Fruit fly (Drosophila melanogaster) whole organism, embryonic: Measurements from ENCODE around the gene PGRP-LF.
A peak's percentile ranks its signal among the peaks of the same experiment; 100 is the strongest.

Source experiments
- Ada2b ChIP-seq: fragments of 200-800 bp; sonication (Bioruptor generic); IDR thresholded peaks from 2 replicates; pipeline ENCODE4 v1.3.6; 2022; ENCODE audit warnings: missing biosample characterization, missing genetic modification characterization
- Adf1 ChIP-seq: fragments of 200-800 bp; sonication (Bioruptor generic); IDR thresholded peaks from 2 replicates; pipeline ENCODE4 v1.3.6; 2022; ENCODE audit warnings: missing biosample characterization, missing genetic modification characterization
- CG11398 ChIP-seq: fragments of 200-800 bp; sonication (Bioruptor generic); optimal IDR thresholded peaks from 2 replicates; lab custom pipeline; 2016; ENCODE audit warnings: missing biosample characterization, missing genetic modification characterization
- CG13287 ChIP-seq: fragments of 200-800 bp; sonication (Bioruptor generic); IDR thresholded peaks from 2 replicates; pipeline ENCODE4 v1.3.6; 2022; ENCODE audit warnings: missing biosample characterization, missing genetic modification characterization; ENCODE audit not compliant: partially characterized antibody
- CG13296 ChIP-seq: fragments of 200-800 bp; sonication (Bioruptor generic); optimal IDR thresholded peaks from 3 replicates; lab custom pipeline; 2018; ENCODE audit warnings: missing biosample characterization, mild to moderate bottlenecking, missing genetic modification characterization
- CG14050 ChIP-seq: fragments of 200-800 bp; sonication (Bioruptor generic); IDR thresholded peaks from 3 replicates; pipeline ENCODE4 v1.3.6; 2022; ENCODE audit warnings: missing biosample characterization, missing genetic modification characterization
- CG17385 ChIP-seq: fragments of 200-800 bp; sonication (Bioruptor generic); optimal IDR thresholded peaks from 3 replicates; lab custom pipeline; 2018; ENCODE audit warnings: missing biosample characterization, mild to moderate bottlenecking, missing genetic modification characterization
- CG2116 ChIP-seq: fragments of 200-800 bp; sonication (Bioruptor generic); optimal IDR thresholded peaks from 3 replicates; lab custom pipeline; 2018; ENCODE audit warnings: missing biosample characterization, mild to moderate bottlenecking, missing genetic modification characterization
- CG2129 ChIP-seq: fragments of 200-800 bp; sonication (Bioruptor generic); IDR thresholded peaks from 2 replicates; pipeline ENCODE4 v1.3.6; 2022; ENCODE audit warnings: missing biosample characterization, missing genetic modification characterization; ENCODE audit not compliant: partially characterized antibody
- CG30403 ChIP-seq: fragments of 200-800 bp; sonication (Bioruptor generic); optimal IDR thresholded peaks from 3 replicates; lab custom pipeline; 2016; ENCODE audit warnings: missing biosample characterization, missing genetic modification characterization
- CG3065 ChIP-seq: fragments of 200-800 bp; sonication (Bioruptor generic); optimal IDR thresholded peaks from 2 replicates; lab custom pipeline; 2016; ENCODE audit warnings: missing biosample characterization, missing genetic modification characterization
- CG33213 ChIP-seq: fragments of 200-800 bp; sonication (Bioruptor generic); optimal IDR thresholded peaks from 3 replicates; lab custom pipeline; 2016; ENCODE audit warnings: missing biosample characterization, missing genetic modification characterization
- CG34224 ChIP-seq: fragments of 200-800 bp; sonication (Bioruptor generic); IDR thresholded peaks from 3 replicates; pipeline ENCODE4 v1.3.6; 2022; ENCODE audit warnings: missing biosample characterization, missing genetic modification characterization; ENCODE audit not compliant: partially characterized antibody
- CG4360 ChIP-seq: fragments of 200-800 bp; sonication (Bioruptor generic); IDR thresholded peaks from 2 replicates; pipeline ENCODE4 v1.3.6; 2022; ENCODE audit warnings: missing biosample characterization, missing genetic modification characterization
- CG4730 ChIP-seq: fragments of 200-800 bp; sonication (Bioruptor generic); IDR thresholded peaks from 2 replicates; pipeline ENCODE4 v1.3.6; 2022; ENCODE audit warnings: missing biosample characterization, missing genetic modification characterization
- CG7372 ChIP-seq: fragments of 200-800 bp; sonication (Bioruptor generic); IDR thresholded peaks from 2 replicates; pipeline ENCODE4 v1.3.6; 2022; ENCODE audit warnings: missing biosample characterization, missing genetic modification characterization
- CG7556 ChIP-seq: fragments of 200-800 bp; sonication (Bioruptor generic); optimal IDR thresholded peaks from 2 replicates; lab custom pipeline; 2017; ENCODE audit warnings: missing biosample characterization, mild to moderate bottlenecking, missing genetic modification characterization
- CG7786 ChIP-seq: fragments of 200-800 bp; sonication (Bioruptor generic); optimal IDR thresholded peaks from 2 replicates; lab custom pipeline; 2016; ENCODE audit warnings: missing biosample characterization, missing genetic modification characterization
- CG9797 ChIP-seq: fragments of 200-800 bp; sonication (Bioruptor generic); optimal IDR thresholded peaks from 3 replicates; lab custom pipeline; 2018; ENCODE audit warnings: missing biosample characterization, mild to moderate bottlenecking, missing genetic modification characterization
- CHES-1-like ChIP-seq: fragments of 200-800 bp; sonication (Bioruptor generic); optimal IDR thresholded peaks from 2 replicates; lab custom pipeline; 2016; ENCODE audit warnings: missing biosample characterization, missing genetic modification characterization
- Doc2 ChIP-seq: fragments of 200-800 bp; sonication (Bioruptor generic); IDR thresholded peaks from 2 replicates; pipeline ENCODE4 v1.3.6; 2022; ENCODE audit warnings: missing biosample characterization, missing genetic modification characterization
- ERR ChIP-seq: fragments of 200-800 bp; sonication (Bioruptor generic); optimal IDR thresholded peaks from 2 replicates; lab custom pipeline; 2016; ENCODE audit warnings: missing biosample characterization, missing genetic modification characterization
- Fer2 ChIP-seq: fragments of 200-800 bp; sonication (Bioruptor generic); optimal IDR thresholded peaks from 2 replicates; lab custom pipeline; 2018; ENCODE audit warnings: missing biosample characterization, mild to moderate bottlenecking, missing genetic modification characterization, moderate library complexity
- Fer3 ChIP-seq: fragments of 200-800 bp; sonication (Bioruptor generic); optimal IDR thresholded peaks from 2 replicates; lab custom pipeline; 2018; ENCODE audit warnings: missing biosample characterization, mild to moderate bottlenecking, missing genetic modification characterization, moderate library complexity
- H15 ChIP-seq: fragments of 200-800 bp; sonication (Bioruptor generic); IDR thresholded peaks from 3 replicates; pipeline ENCODE4 v1.3.6; 2022; ENCODE audit warnings: missing biosample characterization, missing genetic modification characterization
- Hey ChIP-seq: fragments of 200-800 bp; sonication (Bioruptor generic); optimal IDR thresholded peaks from 3 replicates; lab custom pipeline; 2018; ENCODE audit warnings: missing biosample characterization, mild to moderate bottlenecking, missing genetic modification characterization
- Kr ChIP-seq: fragments of 200-800 bp; sonication (Bioruptor generic); optimal IDR thresholded peaks from 2 replicates; lab custom pipeline; 2017; ENCODE audit warnings: missing biosample characterization, mild to moderate bottlenecking, missing genetic modification characterization
- Med ChIP-seq: fragments of 200-800 bp; sonication (Bioruptor generic); peaks from one replicate; lab custom pipeline; 2016; ENCODE audit warnings: missing biosample characterization, missing genetic modification characterization, mild to moderate bottlenecking, inconsistent platforms, moderate library complexity
- Myb ChIP-seq: fragments of 200-800 bp; sonication (Bioruptor generic); optimal IDR thresholded peaks from 2 replicates; lab custom pipeline; 2016; ENCODE audit warnings: missing biosample characterization, missing genetic modification characterization
- Nf-YA ChIP-seq: fragments of 200-800 bp; sonication (Bioruptor generic); IDR thresholded peaks from 2 replicates; pipeline ENCODE4 v1.3.6; 2022; ENCODE audit warnings: missing biosample characterization, missing genetic modification characterization
- Nf-YC ChIP-seq: fragments of 200-800 bp; optimal IDR thresholded peaks from 3 replicates; lab custom pipeline; 2019; ENCODE audit warnings: missing biosample characterization, mild to moderate bottlenecking, missing genetic modification characterization, moderate library complexity
- Scr ChIP-seq: fragments of 200-800 bp; sonication (Bioruptor generic); IDR thresholded peaks from 2 replicates; pipeline ENCODE4 v1.3.6; 2022; ENCODE audit warnings: missing biosample characterization, missing genetic modification characterization; ENCODE audit not compliant: partially characterized antibody
- Six4 ChIP-seq: fragments of 200-800 bp; sonication (Bioruptor generic); optimal IDR thresholded peaks from 2 replicates; lab custom pipeline; 2016; ENCODE audit warnings: missing biosample characterization, missing genetic modification characterization
- aop ChIP-seq: fragments of 200-800 bp; sonication (Bioruptor generic); IDR thresholded peaks from 2 replicates; pipeline ENCODE4 v1.3.6; 2022; ENCODE audit warnings: missing biosample characterization, missing genetic modification characterization
- ap ChIP-seq: fragments of 200-800 bp; sonication (Bioruptor generic); IDR thresholded peaks from 2 replicates; pipeline ENCODE4 v1.3.6; 2022; ENCODE audit warnings: missing biosample characterization, missing genetic modification characterization
- dati ChIP-seq: fragments of 200-800 bp; sonication (Bioruptor generic); IDR thresholded peaks from 2 replicates; pipeline ENCODE4 v1.3.6; 2022; ENCODE audit warnings: missing biosample characterization, missing genetic modification characterization
- disco-r ChIP-seq: fragments of 200-800 bp; sonication (Bioruptor generic); optimal IDR thresholded peaks from 2 replicates; lab custom pipeline; 2016; ENCODE audit warnings: missing biosample characterization, missing genetic modification characterization
- eyg ChIP-seq: fragments of 200-800 bp; sonication (Bioruptor generic); optimal IDR thresholded peaks from 3 replicates; lab custom pipeline; 2016; ENCODE audit warnings: missing biosample characterization, missing genetic modification characterization
- gcm ChIP-seq: fragments of 200-800 bp; sonication (Bioruptor generic); optimal IDR thresholded peaks from 2 replicates; lab custom pipeline; 2019; ENCODE audit warnings: missing biosample characterization, mild to moderate bottlenecking, missing genetic modification characterization, moderate library complexity
- insv ChIP-seq, 2 experiments: fragments of 200-800 bp; sonication (Bioruptor generic); optimal IDR thresholded peaks; 3 replicates each; lab custom pipeline; 2016 to 2018; ENCODE audit warnings: missing biosample characterization in 2 of 2, missing genetic modification characterization in 2 of 2
- kay ChIP-seq: fragments of 200-800 bp; sonication (Bioruptor generic); optimal IDR thresholded peaks from 2 replicates; lab custom pipeline; 2016; ENCODE audit warnings: missing biosample characterization, missing genetic modification characterization
- lilli ChIP-seq: fragments of 200-800 bp; sonication (Bioruptor generic); optimal IDR thresholded peaks from 3 replicates; lab custom pipeline; 2016; ENCODE audit warnings: missing biosample characterization, missing genetic modification characterization
- luna ChIP-seq: fragments of 200-800 bp; sonication (Bioruptor generic); optimal IDR thresholded peaks from 2 replicates; lab custom pipeline; 2016; ENCODE audit warnings: missing biosample characterization, missing genetic modification characterization
- mam ChIP-seq: fragments of 200-800 bp; sonication (Bioruptor generic); optimal IDR thresholded peaks from 3 replicates; lab custom pipeline; 2016; ENCODE audit warnings: missing biosample characterization, missing genetic modification characterization
- nerfin-1 ChIP-seq: fragments of 200-800 bp; sonication (Bioruptor generic); optimal IDR thresholded peaks from 3 replicates; lab custom pipeline; 2019; ENCODE audit warnings: missing biosample characterization, mild to moderate bottlenecking, missing genetic modification characterization, moderate library complexity
- nom ChIP-seq: fragments of 200-800 bp; sonication (Bioruptor generic); optimal IDR thresholded peaks from 2 replicates; lab custom pipeline; 2017; ENCODE audit warnings: missing biosample characterization, missing genetic modification characterization, mild to moderate bottlenecking, moderate library complexity, missing genetic modification reagents
- pzg ChIP-seq: fragments of 200-800 bp; sonication (Bioruptor generic); optimal IDR thresholded peaks from 3 replicates; lab custom pipeline; 2018; ENCODE audit warnings: missing biosample characterization, mild to moderate bottlenecking, missing genetic modification characterization, moderate library complexity
- sqz ChIP-seq: fragments of 200-800 bp; sonication (Bioruptor generic); optimal IDR thresholded peaks from 3 replicates; lab custom pipeline; 2018; ENCODE audit warnings: missing biosample characterization, mild to moderate bottlenecking, missing genetic modification characterization
- sr ChIP-seq: fragments of 200-800 bp; sonication (Bioruptor generic); IDR thresholded peaks from 3 replicates; pipeline ENCODE4 v1.3.6; 2022; ENCODE audit warnings: missing biosample characterization, missing genetic modification characterization
- tgo ChIP-seq: fragments of 200-800 bp; sonication (Bioruptor generic); IDR thresholded peaks from 3 replicates; pipeline ENCODE4 v1.3.6; 2022; ENCODE audit warnings: missing biosample characterization, missing genetic modification characterization
- vfl ChIP-seq: fragments of 200-800 bp; sonication (Bioruptor generic); optimal IDR thresholded peaks from 2 replicates; lab custom pipeline; 2016; ENCODE audit warnings: missing biosample characterization, missing genetic modification characterization
- wdn ChIP-seq: fragments of 200-800 bp; sonication (Bioruptor generic); IDR thresholded peaks from 2 replicates; pipeline ENCODE4 v1.3.6; 2022; ENCODE audit warnings: missing biosample characterization, missing genetic modification characterization

PGRP-LF gene

dm6 chr3L:9360217-9360692, 10.8 kb downstream of the PGRP-LF start, which contains the start of gene Pdxk (continued):
- TF ChIP-seq Ada2b (GFP tag; lab: Robert Waterston, UW) (no peak), Fer2 (tag; lab: Kevin White, UChicago) (no peak), CG4730 (GFP tag; lab: Robert Waterston, UW) (no peak), ap (GFP tag; lab: Robert Waterston, UW) (no peak), CG14050 (no peak), CG2129 (GFP tag; lab: Robert Waterston, UW) (no peak), lilli (GFP tag; lab: Kevin White, UChicago) (no peak), Myb (GFP tag; lab: Kevin White, UChicago) (peak; percentile 15), CG7786 (no peak), CG13296 (peak; percentile 70), Med (peak; percentile 81), wdn (GFP tag; lab: Robert Waterston, UW) (no peak), mam (GFP tag; lab: Kevin White, UChicago) (peak; percentile 10), gcm (peak; percentile 35), Kr (GFP tag; lab: Kevin White, UChicago) (no peak), disco-r (no peak), CG9797 (peak; percentile 49), aop (GFP tag; lab: Robert Waterston, UW) (no peak), pzg (GFP tag; lab: Kevin White, UChicago) (peak; percentile 62), nom (GFP tag; lab: Kevin White, UChicago) (peak; percentile 59), Nf-YC (tag; lab: Kevin White, UChicago) (peak; percentile 45), Doc2 (GFP tag; lab: Robert Waterston, UW) (no peak), CG13287 (peak; percentile 48), CG2116 (GFP tag; lab: Kevin White, UChicago) (peak; percentile 35), CG17385 (GFP tag; lab: Kevin White, UChicago) (peak; percentile 32), tgo (no peak), sqz (GFP tag; lab: Kevin White, UChicago) (no peak), vfl (no peak), Fer3 (tag; lab: Kevin White, UChicago) (peak; percentile 22), Adf1 (GFP tag; lab: Robert Waterston, UW) (0 out of 2 replicates have a peak, but pooled peaks have one; percentile 5), ERR (peak; percentile 19), CG3065 (GFP tag; lab: Kevin White, UChicago) (no peak), Scr (GFP tag; lab: Robert Waterston, UW) (0 out of 2 replicates have a peak, but pooled peaks have one; percentile 39), CG33213 (GFP tag; lab: Kevin White, UChicago) (no peak), CG30403 (no peak), CG11398 (GFP tag; lab: Kevin White, UChicago) (no peak), Six4 (GFP tag; lab: Kevin White, UChicago) (no peak), insv (GFP tag; optimal IDR thresholded peaks at IDR 0.05; lab: Kevin White, UChicago) (no peak), sr (GFP tag; lab: Robert Waterston, UW) (no peak), CG4360 (GFP tag; lab: Robert Waterston, UW) (0 out of 2 replicates have a peak, but pooled peaks have one; percentile 22), CG7372 (GFP tag; lab: Robert Waterston, UW) (no peak), H15 (GFP tag; lab: Robert Waterston, UW) (no peak), CG7556 (no peak), Hey (no peak), luna (GFP tag; lab: Kevin White, UChicago) (no peak), kay (GFP tag; lab: Kevin White, UChicago) (peak; percentile 34), Nf-YA (no peak), dati (no peak), CHES-1-like (GFP tag; lab: Kevin White, UChicago) (no peak), nerfin-1 (peak; percentile 26), CG34224 (GFP tag; lab: Robert Waterston, UW) (no peak), eyg (no peak)
